Worm (Caenorhabditis elegans) whole organism, dauer: ENCODE measurements around the gene col-43.

Experiments used
- unc-62 ChIP-seq: sonication (generic microtip); optimal IDR thresholded peaks from 2 replicates; lab custom pipeline; 2017; ENCODE audit warnings: missing biosample characterization, missing genetic modification reagents, missing genetic modification characterization

The col-43 gene

DNA sequence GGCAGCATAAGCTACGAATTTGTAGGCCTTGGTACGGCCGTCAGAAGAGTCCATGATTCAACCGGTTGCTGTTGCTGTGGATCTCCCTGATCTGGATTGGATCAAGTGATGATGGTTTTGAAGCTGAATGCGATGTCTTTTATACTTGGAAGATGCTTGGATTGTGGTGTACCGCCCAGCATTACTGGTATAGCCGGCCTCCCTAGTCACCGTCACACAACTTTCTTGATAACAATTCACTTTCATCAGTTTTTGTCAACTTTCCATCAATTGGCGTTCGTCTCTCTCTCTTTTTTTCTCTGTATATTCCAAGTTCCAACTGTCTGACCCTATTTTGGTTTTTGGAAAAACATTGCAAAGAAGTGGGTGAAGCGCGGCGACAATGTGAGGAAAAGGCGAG, at the start of gene col-43:
TSS of gene col-43 (minus strand) at position 101 of the 400 bp plus-strand sequence.
- no peak for TF ChIP-seq unc-62 (GFP tag; lab: Kevin White, UChicago)

DNA sequence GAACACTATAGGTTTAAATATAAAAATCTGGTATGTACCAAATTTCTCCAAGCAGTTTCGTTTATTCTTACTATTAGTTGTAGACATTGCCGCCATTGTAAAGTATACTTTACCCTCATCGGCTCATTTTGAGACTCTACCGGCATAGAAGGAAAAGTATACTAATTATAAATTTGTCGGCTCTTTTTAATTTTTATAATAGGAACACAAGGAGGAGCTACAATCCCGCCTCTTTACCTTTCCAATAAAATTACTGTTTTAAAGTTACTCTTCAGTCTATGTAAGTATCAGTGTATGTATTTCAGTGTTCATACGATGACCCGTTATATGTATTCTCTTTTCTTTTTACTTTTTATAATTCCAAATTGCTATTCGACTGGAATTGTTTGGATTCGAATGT, 48.6 kb upstream of the col-43 start, which contains the start of gene sdz-23:
TSS of gene sdz-23 (plus strand) at position 301 of the 400 bp plus-strand sequence.
- TF ChIP-seq unc-62 (GFP tag; lab: Kevin White, UChicago), result no peak

DNA sequence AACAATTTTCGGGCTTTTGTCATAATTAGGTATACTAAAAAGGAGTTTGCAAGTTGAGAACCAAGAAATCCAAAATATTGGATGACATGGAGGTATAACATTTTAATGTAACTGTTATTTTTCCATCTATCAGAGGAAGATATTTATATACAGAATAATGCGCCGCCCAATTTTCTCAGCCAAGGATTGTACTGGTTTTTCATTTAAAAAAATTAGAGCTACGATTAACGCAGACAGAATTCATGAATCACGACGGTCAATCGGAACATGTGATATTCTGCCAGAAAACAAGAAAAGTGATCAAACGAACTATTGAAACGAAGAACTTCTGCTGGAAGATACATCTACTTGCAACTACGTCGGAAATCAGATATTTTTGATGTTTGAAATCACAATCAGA, 47.5 kb upstream of the col-43 start, which contains the start of gene str-145:
TSS of gene str-145 (minus strand) at position 101 of the 400 bp plus-strand sequence.
- no peak for TF ChIP-seq unc-62 (GFP tag; lab: Kevin White, UChicago)

DNA sequence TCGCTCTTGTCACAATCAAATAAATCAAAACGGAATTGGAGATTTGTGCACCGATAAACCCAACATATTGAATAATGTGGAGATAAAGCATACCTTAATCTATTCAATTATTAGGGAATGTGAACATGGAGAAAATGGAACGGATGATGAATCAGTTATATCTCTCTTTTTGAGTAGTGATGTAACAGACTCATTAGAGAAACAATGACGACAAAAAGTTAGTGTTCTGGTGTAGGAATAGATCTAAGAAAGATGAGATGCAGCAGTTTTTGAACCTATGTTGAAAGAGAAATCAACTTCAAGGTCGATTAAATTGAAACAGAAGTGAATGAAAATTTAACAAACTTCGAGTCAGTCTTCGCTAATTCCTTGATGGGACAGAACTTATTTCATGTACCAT, 44.7 kb upstream of the col-43 start, which contains the start of gene str-146:
TSS of gene str-146 (minus strand) at position 101 of the 400 bp plus-strand sequence.
- no peak for TF ChIP-seq unc-62 (GFP tag; lab: Kevin White, UChicago)

DNA sequence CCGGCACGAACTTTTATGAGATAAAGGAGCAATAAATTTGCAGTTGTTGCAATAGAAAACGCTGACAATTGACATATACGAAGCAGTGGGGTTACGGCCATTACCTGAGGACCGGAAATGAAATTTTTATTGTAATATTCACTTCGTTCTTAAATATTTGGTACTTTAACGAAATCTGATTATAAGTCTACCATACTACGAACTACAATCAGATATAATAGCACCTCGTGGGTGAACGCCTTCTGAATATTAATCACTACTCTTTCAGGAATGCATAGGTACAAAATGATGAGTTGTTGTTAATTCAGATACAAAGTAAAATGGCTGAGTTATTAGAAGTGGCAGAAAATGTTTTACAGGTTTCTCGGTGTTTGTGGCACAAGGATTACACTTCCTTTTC, 41.7 kb upstream of the col-43 start, which contains the start of gene str-129:
TSS of gene str-129 (minus strand) at position 101 of the 400 bp plus-strand sequence.
- no peak for TF ChIP-seq unc-62 (GFP tag; lab: Kevin White, UChicago)

DNA sequence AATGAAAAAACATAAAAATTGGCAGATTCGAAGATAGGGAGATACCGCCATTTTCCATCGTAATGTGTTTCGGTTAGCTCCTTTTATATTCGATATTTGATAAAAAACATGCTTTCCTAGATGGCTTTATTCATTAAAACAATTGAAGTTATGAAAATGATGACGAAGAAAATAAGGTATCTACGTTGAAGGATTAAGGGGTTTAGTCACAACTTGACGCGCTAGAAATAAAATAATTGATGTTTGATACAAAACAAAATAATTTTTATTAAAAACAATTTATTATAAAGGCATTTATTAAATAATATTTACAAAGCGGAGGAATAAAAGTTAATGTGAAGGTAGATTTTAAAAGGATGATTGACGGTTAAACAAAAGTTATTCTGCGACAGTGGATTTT, 39.9 kb upstream of the col-43 start, which contains the start of gene str-130:
TSS of gene str-130 (minus strand) at position 101 of the 400 bp plus-strand sequence.
- no peak for TF ChIP-seq unc-62 (GFP tag; lab: Kevin White, UChicago)

DNA sequence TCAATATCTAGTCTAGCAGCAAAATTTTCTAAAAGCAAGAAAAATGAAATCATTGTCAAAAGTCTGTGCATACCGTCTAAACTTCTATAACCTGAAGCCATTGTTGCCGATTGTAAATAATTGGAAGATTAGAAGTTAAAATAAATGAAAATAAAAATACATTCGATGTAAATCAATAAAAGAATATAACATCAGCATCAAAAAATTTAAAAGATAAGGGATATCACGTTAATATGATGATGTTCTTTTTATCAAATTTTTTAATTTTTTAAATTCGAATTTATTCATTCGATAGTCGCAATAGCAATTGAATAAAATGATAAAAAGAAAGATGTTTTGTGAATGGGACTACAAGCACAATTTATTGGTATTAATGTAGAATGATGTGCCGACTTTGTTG, 34.4 kb upstream of the col-43 start, which contains the start of gene C09H5.7:
TSS of gene C09H5.7 (minus strand) at position 101 of the 400 bp plus-strand sequence.
- no peak for TF ChIP-seq unc-62 (GFP tag; lab: Kevin White, UChicago)

DNA sequence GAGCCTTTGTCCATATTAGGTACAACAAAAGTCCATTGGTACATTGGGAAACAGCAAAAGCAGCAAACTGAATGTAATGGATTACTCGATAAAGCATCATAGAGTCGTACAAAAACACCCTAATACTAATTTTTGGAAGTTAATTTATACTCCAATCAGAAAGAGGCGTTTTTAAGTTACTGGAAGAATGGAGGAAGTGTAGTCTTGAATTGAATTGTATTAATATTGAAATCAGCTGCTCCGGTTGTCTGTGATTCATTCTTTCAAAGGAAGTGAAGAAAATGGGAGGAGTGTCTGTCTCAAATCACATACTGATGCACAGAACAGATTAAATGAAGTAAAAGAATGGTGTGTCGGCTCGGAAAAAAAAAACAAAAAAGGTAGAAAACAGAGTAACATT, 30.9 kb upstream of the col-43 start, which contains the start of gene str-131:
TSS of gene str-131 (minus strand) at position 101 of the 400 bp plus-strand sequence.
- no peak for TF ChIP-seq unc-62 (GFP tag; lab: Kevin White, UChicago)

DNA sequence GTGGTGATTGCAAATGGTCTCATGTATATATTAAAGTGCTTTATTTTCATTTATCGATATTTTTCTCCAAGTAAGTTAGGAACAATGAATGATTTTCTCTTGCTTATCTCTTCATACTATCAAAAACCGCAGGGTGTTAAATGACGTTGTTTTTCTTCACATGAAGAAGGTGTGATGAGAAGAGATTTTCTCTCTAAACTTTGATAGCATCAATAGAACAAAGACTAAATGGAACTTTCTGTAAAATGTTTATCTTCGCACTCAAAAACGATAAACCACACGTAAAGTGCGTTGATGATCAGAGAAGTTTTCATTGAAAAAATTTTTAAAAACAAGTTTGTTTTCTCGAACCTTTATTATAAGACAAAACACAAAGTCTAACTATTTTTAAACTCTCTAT, 29.1 kb upstream of the col-43 start:
- no peak for TF ChIP-seq unc-62 (GFP tag; lab: Kevin White, UChicago)

DNA sequence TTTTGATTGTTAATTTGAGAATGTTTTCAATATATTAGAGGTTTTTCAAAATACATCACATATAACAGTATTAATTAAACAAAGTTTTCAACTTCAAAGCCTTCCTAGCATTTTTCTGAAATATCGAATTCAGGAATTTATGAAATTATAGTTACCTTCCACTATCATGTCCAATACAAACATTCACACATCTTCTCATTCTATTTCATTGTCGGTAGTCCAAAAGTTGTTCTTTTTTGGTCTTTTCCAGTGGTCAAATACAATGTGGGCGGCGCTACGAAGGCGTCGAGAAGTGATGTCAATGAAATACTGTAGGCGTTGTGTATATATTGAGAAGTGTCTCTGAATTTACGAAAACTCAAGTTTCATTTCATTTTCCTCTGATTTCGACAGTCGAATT, 25.0 kb upstream of the col-43 start, which contains the start of gene catp-3:
TSS of gene catp-3 (plus strand) at position 301 of the 400 bp plus-strand sequence.
- TF ChIP-seq unc-62 (GFP tag; lab: Kevin White, UChicago), result no peak

DNA sequence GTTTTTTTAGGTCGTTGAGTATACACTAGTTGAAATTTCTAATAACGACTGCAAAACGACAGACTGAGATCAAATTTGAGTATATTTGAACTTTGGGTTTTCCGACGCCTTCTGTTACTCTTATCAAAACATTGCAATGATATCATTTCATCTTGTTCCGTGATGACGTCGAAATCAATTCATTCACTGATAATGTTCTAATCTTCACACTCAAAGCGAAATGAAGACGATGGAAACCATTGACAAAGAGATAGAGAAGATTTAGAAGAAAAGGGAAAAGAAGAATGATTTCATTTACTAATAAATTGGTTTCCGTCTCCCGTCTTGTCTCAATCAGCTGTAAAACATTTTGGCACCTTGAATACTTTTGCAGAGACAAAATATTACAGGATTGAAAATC, 22.5 kb upstream of the col-43 start:
- TF ChIP-seq unc-62 (GFP tag; lab: Kevin White, UChicago), result no peak

DNA sequence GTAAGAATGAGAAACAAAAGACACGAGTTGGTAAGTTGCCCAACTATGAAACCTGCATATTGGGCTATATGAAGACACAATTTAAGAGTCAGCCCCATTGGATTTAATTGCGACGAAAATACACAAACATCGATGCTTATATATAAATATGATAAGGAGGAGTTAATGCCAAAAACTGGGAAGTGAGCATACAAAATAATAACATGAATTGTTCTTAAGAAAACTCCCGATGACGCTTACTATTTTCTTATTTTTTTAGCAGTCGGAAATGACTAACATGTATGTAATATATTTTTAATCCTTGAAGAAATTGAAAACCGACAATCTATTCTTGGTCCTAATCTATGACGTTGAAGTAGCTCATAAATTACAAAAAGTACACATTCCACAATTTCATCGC, 21.3 kb upstream of the col-43 start, which contains the start of gene str-144:
TSS of gene str-144 (minus strand) at position 101 of the 400 bp plus-strand sequence.
- no peak for TF ChIP-seq unc-62 (GFP tag; lab: Kevin White, UChicago)

DNA sequence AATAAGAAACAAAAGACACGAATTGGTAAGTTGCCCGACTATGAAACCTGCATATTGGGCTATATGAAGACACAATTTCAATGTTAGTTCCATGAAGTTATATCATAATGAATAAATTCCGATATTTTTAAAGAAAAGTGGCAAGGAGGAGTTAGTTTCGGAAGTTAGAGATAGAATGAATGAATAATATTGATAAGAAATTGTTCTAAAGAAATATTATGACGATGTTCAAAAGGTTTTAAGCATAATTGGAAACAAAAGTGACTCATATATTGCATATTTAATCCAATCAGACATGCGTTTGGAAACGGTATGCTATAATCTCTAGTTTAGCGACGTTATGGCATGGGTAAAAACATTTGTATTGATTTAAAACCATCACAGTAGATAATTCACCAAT, 18.9 kb upstream of the col-43 start, which contains the start of gene str-143:
TSS of gene str-143 (minus strand) at position 101 of the 400 bp plus-strand sequence.
- TF ChIP-seq unc-62 (GFP tag; lab: Kevin White, UChicago), result no peak

DNA sequence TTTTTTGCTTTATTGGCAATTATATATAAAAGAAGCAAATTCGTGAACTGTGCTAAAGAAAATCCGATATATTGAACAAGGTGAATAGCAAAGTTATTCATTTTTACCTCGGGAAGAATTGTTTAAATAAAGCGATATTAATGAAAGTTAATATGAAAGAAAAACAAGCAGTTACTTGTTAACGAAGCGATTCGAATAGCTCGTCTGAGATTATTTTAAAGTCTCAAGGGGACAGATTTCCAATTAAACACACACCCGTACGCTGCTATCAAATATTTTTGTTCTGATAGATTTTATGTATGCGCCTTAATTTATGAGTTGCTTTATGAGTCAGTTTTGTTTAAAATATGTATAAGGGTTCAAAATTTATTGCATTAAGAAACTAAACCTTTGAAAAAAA, 17.1 kb upstream of the col-43 start, which contains the start of gene str-140:
TSS of gene str-140 (minus strand) at position 101 of the 400 bp plus-strand sequence.
- TF ChIP-seq unc-62 (GFP tag; lab: Kevin White, UChicago), result no peak

DNA sequence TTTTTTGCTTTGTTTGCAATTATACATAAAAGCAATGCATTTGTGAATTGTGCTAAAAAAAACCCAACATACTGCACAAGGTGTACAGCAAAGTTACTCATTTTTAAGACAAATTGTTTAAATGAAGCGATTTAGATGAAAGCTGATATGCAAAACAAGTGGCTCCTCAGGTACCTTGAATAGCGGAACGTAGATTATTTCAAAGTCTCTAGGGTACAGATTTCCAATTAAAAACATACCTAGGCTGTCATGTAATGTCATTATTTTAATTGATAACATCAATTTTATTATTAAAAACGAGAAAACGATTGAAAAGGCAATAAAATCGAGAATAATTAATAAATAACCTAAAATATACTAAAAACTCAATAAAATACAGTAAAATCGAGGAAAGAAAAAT, 11.4 kb upstream of the col-43 start, which contains the start of gene str-139:
TSS of gene str-139 (minus strand) at position 101 of the 400 bp plus-strand sequence.
- no peak for TF ChIP-seq unc-62 (GFP tag; lab: Kevin White, UChicago)

DNA sequence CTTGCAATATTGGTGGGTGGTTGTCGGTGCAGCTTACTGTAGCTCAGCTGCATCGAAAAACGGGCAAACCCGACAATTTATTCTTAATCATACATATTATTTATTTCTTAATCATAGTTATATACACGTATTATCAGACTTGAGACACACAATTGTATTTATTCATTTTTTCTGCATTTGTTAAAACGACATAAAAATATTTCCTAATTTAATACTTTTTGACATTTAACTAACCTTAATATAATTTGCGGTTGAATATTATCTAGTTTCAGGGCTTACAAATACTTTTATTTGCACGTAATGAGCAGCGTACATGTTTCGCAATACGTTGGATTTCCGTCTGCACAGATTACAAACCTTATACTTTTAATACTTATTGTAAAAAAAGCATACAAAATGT, 7.6 kb upstream of the col-43 start, which contains the start of gene str-138:
TSS of gene str-138 (plus strand) at position 301 of the 400 bp plus-strand sequence.
- no peak for TF ChIP-seq unc-62 (GFP tag; lab: Kevin White, UChicago)

DNA sequence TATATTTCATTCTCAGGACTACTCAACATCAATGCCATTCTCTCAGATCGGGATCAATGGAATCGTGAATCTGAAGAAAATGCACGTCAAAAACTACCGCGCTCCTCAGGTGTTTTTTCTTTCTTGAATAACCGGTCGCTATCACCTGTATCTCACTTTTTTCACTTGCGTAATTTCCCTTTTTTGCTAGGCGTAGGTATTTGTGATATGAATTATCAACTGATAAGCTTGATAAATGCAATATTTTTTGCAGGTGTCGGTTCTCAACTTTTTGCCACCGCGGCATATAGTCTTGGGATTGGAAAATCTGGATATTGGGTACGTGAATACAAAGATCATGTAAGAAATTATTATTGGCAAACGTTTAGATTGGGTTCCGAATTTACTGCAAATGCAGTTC, 4.5 kb upstream of the col-43 start:
- TF ChIP-seq unc-62 (GFP tag; lab: Kevin White, UChicago), result no peak
